Worm (Caenorhabditis elegans) whole organism, early embryonic: Measurements from ENCODE around the gene F35H8.2.

ENCODE experiments used
- F13C5.2 ChIP-seq: sonication (generic microtip); optimal IDR thresholded peaks from 2 replicates; lab custom pipeline; 2017; ENCODE audit warnings: mild to moderate bottlenecking, missing genetic modification characterization, inconsistent platforms, missing compliant biosample characterization
- aly-1 ChIP-seq: sonication (generic microtip); optimal IDR thresholded peaks from 2 replicates; lab custom pipeline; 2016; ENCODE audit warnings: missing genetic modification characterization, missing compliant biosample characterization
- ama-1 ChIP-seq: fragments of 150-350 bp; optimal IDR thresholded peaks from 2 replicates; lab custom pipeline; 2014
- ceh-36 ChIP-seq: sonication (generic microtip); optimal IDR thresholded peaks from 2 replicates; lab custom pipeline; 2016; ENCODE audit warnings: missing genetic modification characterization, inconsistent platforms, missing compliant biosample characterization
- ets-7 ChIP-seq: sonication (generic microtip); optimal IDR thresholded peaks from 2 replicates; lab custom pipeline; 2016; ENCODE audit warnings: missing genotype, missing genetic modification characterization, missing compliant biosample characterization
- hmbx-1 ChIP-seq: sonication (generic microtip); optimal IDR thresholded peaks from 2 replicates; lab custom pipeline; 2016; ENCODE audit warnings: mild to moderate bottlenecking, missing genetic modification characterization, missing compliant biosample characterization
- hmg-4 ChIP-seq: fragments of 200-800 bp; sonication (Bioruptor generic); optimal IDR thresholded peaks from 2 replicates; lab custom pipeline; 2018; ENCODE audit warnings: mild to moderate bottlenecking, missing genetic modification characterization, missing compliant biosample characterization
- pes-1 ChIP-seq: fragments of 200-800 bp; sonication (Bioruptor generic); IDR thresholded peaks from 2 replicates; pipeline ENCODE4 v1.3.6; 2022; ENCODE audit warnings: missing genetic modification reagents, missing genetic modification characterization, missing compliant biosample characterization
- scrt-1 ChIP-seq: fragments of 200-800 bp; sonication (Bioruptor generic); IDR thresholded peaks from 2 replicates; pipeline ENCODE4 v1.3.6; 2022; ENCODE audit warnings: missing genetic modification characterization, missing compliant biosample characterization
- sea-1 ChIP-seq: fragments of 200-800 bp; sonication (Bioruptor generic); conservative IDR thresholded peaks from 2 replicates; pipeline ENCODE4 v1.3.6; 2022; ENCODE audit warnings: missing genetic modification characterization, missing compliant biosample characterization

DNA sequence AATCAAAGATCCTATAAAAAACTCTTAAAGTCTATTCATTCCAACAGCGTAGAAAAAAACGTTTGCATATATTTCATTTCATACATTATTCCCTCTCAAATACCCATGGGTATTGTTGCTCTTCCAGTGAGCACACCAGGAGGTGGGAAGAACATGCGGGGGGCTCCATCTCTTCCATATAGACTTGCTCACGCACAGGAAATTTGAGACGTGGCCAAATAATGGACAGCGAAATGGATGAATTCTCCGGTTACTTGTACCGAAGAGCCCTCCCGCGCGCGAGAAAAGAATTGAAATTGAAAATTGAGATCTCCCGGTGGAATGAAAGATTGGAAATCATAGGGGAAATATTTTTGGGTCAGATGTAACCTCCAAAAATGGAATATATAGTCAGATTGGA lies 22.3 kb downstream of the F35H8.2 start:
- TF ChIP-seq ama-1 (lab: Kevin White, UChicago) (no peak), scrt-1 (GFP tag; lab: Robert Waterston, UW) (no peak), ceh-36 (tag; lab: Kevin White, UChicago) (no peak), aly-1 (tag; lab: Kevin White, UChicago) (no peak), F13C5.2 (no peak), ets-7 (tag; lab: Kevin White, UChicago) (no peak), hmg-4 (no peak), hmbx-1 (tag; lab: Kevin White, UChicago) (no peak), pes-1 (GFP tag; lab: Robert Waterston, UW) (no peak), sea-1 (no peak)
